Worm (Caenorhabditis elegans) whole organism, late embryonic: ENCODE data around the gene grl-23.

Experiments used
- F13H6.1 ChIP-seq: sonication (generic microtip); optimal IDR thresholded peaks from 2 replicates; lab custom pipeline; 2016; ENCODE audit warnings: missing genetic modification characterization, missing compliant biosample characterization
- ama-1 ChIP-seq: fragments of 150-350 bp; optimal IDR thresholded peaks from 2 replicates; lab custom pipeline; 2014
- ceh-2 ChIP-seq: sonication (generic microtip); optimal IDR thresholded peaks from 2 replicates; lab custom pipeline; 2016; ENCODE audit warnings: missing genotype, missing genetic modification characterization, missing compliant biosample characterization
- ceh-34 ChIP-seq: sonication (generic microtip); optimal IDR thresholded peaks from 2 replicates; lab custom pipeline; 2016; ENCODE audit warnings: mild to moderate bottlenecking, missing genetic modification characterization, missing compliant biosample characterization
- ceh-6 ChIP-seq: fragments of 200-800 bp; sonication (Bioruptor generic); optimal IDR thresholded peaks from 2 replicates; lab custom pipeline; 2018; ENCODE audit warnings: mild to moderate bottlenecking, missing genetic modification characterization, missing compliant biosample characterization
- elt-2 ChIP-seq: sonication (generic microtip); optimal IDR thresholded peaks from 2 replicates; lab custom pipeline; 2016; ENCODE audit warnings: missing genetic modification reagents, missing genetic modification characterization, missing compliant biosample characterization
- hlh-6 ChIP-seq: sonication (generic microtip); optimal IDR thresholded peaks from 2 replicates; lab custom pipeline; 2016; ENCODE audit warnings: missing genotype, missing genetic modification characterization, missing compliant biosample characterization
- hlh-8 ChIP-seq: sonication (generic microtip); optimal IDR thresholded peaks from 2 replicates; lab custom pipeline; 2016; ENCODE audit warnings: missing genotype, missing genetic modification characterization, missing compliant biosample characterization
- lin-11 ChIP-seq: fragments of 200-800 bp; sonication (Bioruptor generic); optimal IDR thresholded peaks from 2 replicates; lab custom pipeline; 2018; ENCODE audit warnings: mild to moderate bottlenecking, missing genetic modification characterization, missing compliant biosample characterization
- nfya-1 ChIP-seq: sonication (generic microtip); optimal IDR thresholded peaks from 2 replicates; lab custom pipeline; 2017; ENCODE audit warnings: missing genetic modification characterization, mild to moderate bottlenecking, missing compliant biosample characterization, antibody characterized with exemption, moderate library complexity
- nhr-11 ChIP-seq: fragments of 150-350 bp; optimal IDR thresholded peaks from 2 replicates; lab custom pipeline; 2014; ENCODE audit warnings: missing biosample characterization, missing genetic modification characterization
- pha-2 ChIP-seq: sonication (generic microtip); optimal IDR thresholded peaks from 2 replicates; lab custom pipeline; 2017; ENCODE audit warnings: mild to moderate bottlenecking, missing genetic modification characterization, missing compliant biosample characterization
- pha-4 ChIP-seq: fragments of 150-350 bp; optimal IDR thresholded peaks from 2 replicates; lab custom pipeline; 2018; ENCODE audit warnings: missing biosample characterization, missing genetic modification reagents, missing genetic modification characterization
- pqm-1 ChIP-seq: sonication (generic microtip); optimal IDR thresholded peaks from 2 replicates; lab custom pipeline; 2016; ENCODE audit warnings: missing genetic modification characterization, missing compliant biosample characterization

DNA sequence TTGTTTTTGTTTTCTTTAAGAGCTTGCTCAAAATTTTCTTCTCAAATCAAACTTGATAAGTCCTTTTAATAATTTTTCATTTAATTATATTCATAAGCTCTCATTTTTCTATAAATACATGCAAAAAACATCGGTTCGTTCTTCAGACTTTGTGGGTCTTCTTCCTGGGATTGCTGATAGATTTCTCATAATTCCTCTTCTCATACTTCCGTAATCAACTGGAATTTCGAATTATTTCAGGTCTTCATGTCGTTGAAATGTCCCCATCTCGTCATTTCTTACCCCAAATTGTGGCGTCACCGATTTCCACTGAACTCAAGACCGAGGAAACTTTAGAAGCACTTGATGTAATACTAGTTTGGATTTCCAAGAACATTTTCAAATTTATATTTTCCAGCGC lies 11.8 kb downstream of the grl-23 start:
- TF ChIP-seq ceh-6 (GFP tag; lab: Kevin White, UChicago) (no peak), F13H6.1 (tag; lab: Kevin White, UChicago) (no peak), hlh-6 (no peak), lin-11 (no peak), nhr-11 (tag; lab: Kevin White, UChicago) (no peak), pha-2 (tag; lab: Kevin White, UChicago) (no peak), elt-2 (tag; lab: Kevin White, UChicago) (no peak), ceh-2 (tag; lab: Kevin White, UChicago) (no peak), nfya-1 (tag; lab: Kevin White, UChicago) (no peak), hlh-8 (tag; lab: Kevin White, UChicago) (no peak), pqm-1 (tag; lab: Kevin White, UChicago) (no peak), ceh-34 (no peak), ama-1 (lab: Kevin White, UChicago) (no peak), pha-4 (tag; lab: Kevin White, UChicago) (no peak)
